Worm (Caenorhabditis elegans) whole organism, L1 larva: ENCODE results near the gene fdgt-2.

Source experiments
- C34B4.2 ChIP-seq: sonication (generic microtip); optimal IDR thresholded peaks from 2 replicates; lab custom pipeline; 2017; ENCODE audit warnings: mild to moderate bottlenecking, missing genetic modification characterization, missing compliant biosample characterization
- aha-1 ChIP-seq: fragments of 150-350 bp; optimal IDR thresholded peaks from 2 replicates; lab custom pipeline; 2014; ENCODE audit warnings: missing biosample characterization, missing genetic modification characterization
- ceh-63 ChIP-seq: fragments of 200-800 bp; sonication (Bioruptor generic); optimal IDR thresholded peaks from 2 replicates; lab custom pipeline; 2018; ENCODE audit warnings: mild to moderate bottlenecking, missing genetic modification characterization, missing compliant biosample characterization
- ceh-8 ChIP-seq: fragments of 200-800 bp; sonication (Bioruptor generic); optimal IDR thresholded peaks from 2 replicates; lab custom pipeline; 2018; ENCODE audit warnings: mild to moderate bottlenecking, missing genetic modification characterization, moderate library complexity, missing compliant biosample characterization
- ceh-82 ChIP-seq, 3 experiments: fragments of 150-350 bp in 1 of 3; sonication (generic microtip) in 2 of 3; optimal IDR thresholded peaks; 2 replicates each; lab custom pipeline; 2014 to 2017; ENCODE audit warnings: missing biosample characterization in 3 of 3, missing genetic modification characterization in 3 of 3
- ceh-88 ChIP-seq: fragments of 200-800 bp; sonication (Bioruptor generic); IDR thresholded peaks from 2 replicates; pipeline ENCODE4 v1.3.6; 2022; ENCODE audit warnings: missing genetic modification characterization, missing compliant biosample characterization
- ceh-90 ChIP-seq: sonication (generic microtip); optimal IDR thresholded peaks from 2 replicates; lab custom pipeline; 2016; ENCODE audit warnings: missing genetic modification characterization, missing compliant biosample characterization
- dpl-1 ChIP-seq, 3 experiments: fragments of 150-350 bp in 2 of 3; sonication (generic microtip) in 1 of 3; optimal IDR thresholded peaks; 2 replicates each; lab custom pipeline; 2014 to 2017; ENCODE audit warnings: missing biosample characterization in 3 of 3, missing genetic modification characterization in 3 of 3, missing genetic modification reagents in 3 of 3
- dsc-1 ChIP-seq: sonication (generic microtip); optimal IDR thresholded peaks from 2 replicates; lab custom pipeline; 2016; ENCODE audit warnings: mild to moderate bottlenecking, missing genetic modification characterization, missing compliant biosample characterization
- efl-1 ChIP-seq, 4 experiments: fragments of 150-350 bp; optimal IDR thresholded peaks in 3 of 4; peaks in 1 of 4; 1 replicate in 1 of 4; 2 replicates in 3 of 4; lab custom pipeline; 2014; ENCODE audit warnings: missing biosample characterization in 2 of 4, missing genetic modification characterization in 2 of 4, missing genetic modification reagents in 2 of 4
- efl-3 ChIP-seq: fragments of 200-800 bp; sonication (Bioruptor generic); optimal IDR thresholded peaks from 2 replicates; lab custom pipeline; 2018; ENCODE audit warnings: mild to moderate bottlenecking, missing genetic modification characterization, missing compliant biosample characterization
- elt-2 ChIP-seq: sonication (generic microtip); optimal IDR thresholded peaks from 2 replicates; lab custom pipeline; 2016; ENCODE audit warnings: missing genetic modification characterization, mild to moderate bottlenecking, inconsistent platforms, missing compliant biosample characterization, missing genetic modification reagents
- fkh-10 ChIP-seq: sonication (generic microtip); optimal IDR thresholded peaks from 2 replicates; lab custom pipeline; 2017; ENCODE audit warnings: missing biosample characterization, missing genetic modification reagents, missing genetic modification characterization
- grh-1 ChIP-seq: fragments of 200-800 bp; sonication (Bioruptor generic); IDR thresholded peaks from 2 replicates; pipeline ENCODE4 v1.3.6; 2022; ENCODE audit warnings: missing genetic modification reagents, missing genetic modification characterization, missing compliant biosample characterization
- hlh-17 ChIP-seq: fragments of 200-800 bp; sonication (Bioruptor generic); optimal IDR thresholded peaks from 2 replicates; lab custom pipeline; 2018; ENCODE audit warnings: missing genetic modification characterization, mild to moderate bottlenecking, missing compliant biosample characterization, moderate library complexity, borderline replicate concordance
- hlh-4 ChIP-seq: sonication (generic microtip); optimal IDR thresholded peaks from 2 replicates; lab custom pipeline; 2016; ENCODE audit warnings: mild to moderate bottlenecking, missing genetic modification characterization, missing compliant biosample characterization
- hpl-2 ChIP-seq: fragments of 150-350 bp; optimal IDR thresholded peaks from 2 replicates; lab custom pipeline; 2014; ENCODE audit warnings: missing biosample characterization, missing genetic modification reagents, missing genetic modification characterization
- irx-1 ChIP-seq: sonication (generic microtip); optimal IDR thresholded peaks from 2 replicates; lab custom pipeline; 2016; ENCODE audit warnings: missing genetic modification characterization, missing compliant biosample characterization
- jun-1 ChIP-seq: fragments of 150-350 bp; optimal IDR thresholded peaks from 2 replicates; lab custom pipeline; 2014; ENCODE audit warnings: missing biosample characterization, missing genetic modification reagents, missing genetic modification characterization
- lin-14 ChIP-seq: fragments of 200-800 bp; sonication (Bioruptor generic); optimal IDR thresholded peaks from 2 replicates; lab custom pipeline; 2018; ENCODE audit warnings: mild to moderate bottlenecking, missing genetic modification characterization, moderate library complexity, missing compliant biosample characterization
- lin-15B ChIP-seq: fragments of 150-350 bp; sonication (generic microtip); optimal IDR thresholded peaks from 3 replicates; lab custom pipeline; 2014; ENCODE audit warnings: missing biosample characterization, missing genetic modification characterization
- lin-35 ChIP-seq, 2 experiments: fragments of 150-350 bp; optimal IDR thresholded peaks; 2 replicates each; lab custom pipeline; 2014; ENCODE audit warnings: missing biosample characterization in 2 of 2, missing genetic modification characterization in 2 of 2, missing genetic modification reagents in 2 of 2
- lin-39 ChIP-seq: fragments of 150-350 bp; optimal IDR thresholded peaks from 2 replicates; lab custom pipeline; 2014; ENCODE audit warnings: missing biosample characterization, missing genetic modification reagents, missing genetic modification characterization
- mdl-1 ChIP-seq, 2 experiments: fragments of 150-350 bp; optimal IDR thresholded peaks; 2 replicates each; lab custom pipeline; 2014 to 2017; ENCODE audit warnings: missing biosample characterization in 2 of 2, missing genetic modification characterization in 2 of 2, inconsistent platforms in 1 of 2
- mef-2 ChIP-seq: fragments of 150-350 bp; optimal IDR thresholded peaks from 2 replicates; lab custom pipeline; 2014; ENCODE audit warnings: missing biosample characterization, missing genetic modification characterization
- nhr-11 ChIP-seq: fragments of 150-350 bp; optimal IDR thresholded peaks from 2 replicates; lab custom pipeline; 2014; ENCODE audit warnings: missing biosample characterization, missing genetic modification characterization
- nhr-20 ChIP-seq: sonication (generic microtip); optimal IDR thresholded peaks from 2 replicates; lab custom pipeline; 2016; ENCODE audit warnings: mild to moderate bottlenecking, missing genetic modification characterization, missing compliant biosample characterization
- nhr-28 ChIP-seq: fragments of 150-350 bp; optimal IDR thresholded peaks from 2 replicates; lab custom pipeline; 2014; ENCODE audit warnings: missing biosample characterization, missing genetic modification characterization
- nhr-71 ChIP-seq: sonication (generic microtip); optimal IDR thresholded peaks from 2 replicates; lab custom pipeline; 2016; ENCODE audit warnings: mild to moderate bottlenecking, missing genetic modification characterization, moderate library complexity, missing compliant biosample characterization
- nhr-76 ChIP-seq: sonication (generic microtip); optimal IDR thresholded peaks from 2 replicates; lab custom pipeline; 2017; ENCODE audit warnings: missing biosample characterization, missing genetic modification characterization
- nhr-84 ChIP-seq: sonication (generic microtip); optimal IDR thresholded peaks from 2 replicates; lab custom pipeline; 2017; ENCODE audit warnings: missing biosample characterization, missing genetic modification characterization
- skn-1 ChIP-seq: fragments of 150-350 bp; optimal IDR thresholded peaks from 2 replicates; lab custom pipeline; 2014; ENCODE audit warnings: missing biosample characterization, missing genetic modification characterization
- snpc-4 ChIP-seq: fragments of 150-350 bp; optimal IDR thresholded peaks from 2 replicates; lab custom pipeline; 2014; ENCODE audit warnings: missing biosample characterization, missing genetic modification characterization
- snu-23 ChIP-seq: sonication (generic microtip); optimal IDR thresholded peaks from 2 replicates; lab custom pipeline; 2016; ENCODE audit warnings: missing genetic modification characterization, missing compliant biosample characterization
- sptf-1 ChIP-seq: fragments of 150-350 bp; optimal IDR thresholded peaks from 2 replicates; lab custom pipeline; 2014; ENCODE audit warnings: missing biosample characterization, missing genetic modification characterization
- swsn-7 ChIP-seq: sonication (generic microtip); optimal IDR thresholded peaks from 2 replicates; lab custom pipeline; 2016; ENCODE audit warnings: missing genetic modification characterization, missing compliant biosample characterization
- tbx-2 ChIP-seq: sonication (generic microtip); optimal IDR thresholded peaks from 2 replicates; lab custom pipeline; 2016; ENCODE audit warnings: missing genetic modification characterization, missing compliant biosample characterization
- tlp-1 ChIP-seq: fragments of 150-350 bp; optimal IDR thresholded peaks from 2 replicates; lab custom pipeline; 2014; ENCODE audit warnings: missing biosample characterization, missing genetic modification characterization
- unc-130 ChIP-seq: fragments of 150-350 bp; optimal IDR thresholded peaks from 2 replicates; lab custom pipeline; 2017; ENCODE audit warnings: missing biosample characterization, missing genetic modification characterization, inconsistent platforms
- zip-4 ChIP-seq: fragments of 200-800 bp; sonication (Bioruptor generic); optimal IDR thresholded peaks from 2 replicates; lab custom pipeline; 2018; ENCODE audit warnings: mild to moderate bottlenecking, missing genetic modification characterization, moderate library complexity, missing compliant biosample characterization

Gene fdgt-2

DNA sequence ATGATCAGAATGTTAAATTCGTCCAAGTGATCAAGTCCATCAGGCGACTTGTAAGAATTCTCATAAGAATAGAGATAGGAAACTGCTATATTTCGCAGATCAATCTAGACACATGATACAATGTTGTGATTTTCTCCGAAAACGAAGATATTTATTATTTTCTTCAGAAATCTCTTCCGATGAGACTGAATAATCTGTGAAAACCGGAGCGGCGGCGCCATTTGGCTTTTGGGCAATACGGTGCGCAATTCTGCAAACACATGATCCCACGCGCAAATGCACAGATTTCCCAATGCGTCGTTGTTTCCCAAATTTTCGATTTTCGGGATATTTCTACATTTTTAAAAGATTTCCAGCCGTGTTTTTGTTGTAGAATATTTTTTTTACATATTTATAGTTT lies 24.8 kb downstream of the fdgt-2 start (continued):
- TF ChIP-seq lin-14 (GFP tag; lab: Kevin White, UChicago) (peak; percentile 48), efl-1 (optimal IDR thresholded peaks at IDR 0.05; lab: Kevin White, UChicago) (peak; percentile 50 to 61), efl-1 (GFP tag; optimal IDR thresholded peaks at IDR 0.05 in 1 of 2; lab: Kevin White, UChicago) (peak; percentile 56 to 88), lin-15B (tag; lab: Kevin White, UChicago) (peak; percentile 0), sptf-1 (no peak), snpc-4 (tag; lab: Kevin White, UChicago) (peak; percentile 24), irx-1 (tag; lab: Kevin White, UChicago) (peak; percentile 15), dsc-1 (tag; lab: Kevin White, UChicago) (no peak), C34B4.2 (tag; lab: Kevin White, UChicago) (no peak), ceh-88 (GFP tag; lab: Robert Waterston, UW) (no peak)

DNA sequence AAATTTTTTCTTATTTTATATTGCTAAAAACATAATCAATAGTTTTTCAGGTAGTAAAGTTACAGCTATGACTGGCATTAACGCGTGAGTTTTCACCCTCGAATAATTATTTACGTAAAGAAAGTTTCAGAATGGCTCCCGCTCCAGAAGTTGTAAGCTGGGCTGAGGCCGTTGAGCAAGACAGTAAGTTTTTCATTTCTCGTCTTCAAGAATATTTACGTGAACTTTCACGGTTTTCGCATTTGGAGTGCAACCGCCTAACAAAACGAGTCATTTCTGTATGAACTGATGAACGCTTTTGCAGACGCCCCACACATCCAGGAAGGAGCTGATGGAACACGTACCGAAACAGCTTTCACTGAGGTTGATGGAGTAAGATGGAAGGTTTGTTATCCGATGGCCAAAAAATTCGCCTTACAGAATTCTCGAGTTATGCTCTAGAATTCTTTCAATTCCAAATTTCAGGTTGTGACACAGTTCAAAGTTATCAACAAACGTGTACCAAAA lies 25.4 kb downstream of the fdgt-2 start, which contains the start of gene eif-3.G:
Gene eif-3.G, plus strand, starts transcription at position 51 of the 507 bp plus-strand sequence.
- no peak for TF ChIP-seq hlh-17
- no peak for TF ChIP-seq efl-1 (optimal IDR thresholded peaks at IDR 0.05; lab: Kevin White, UChicago)
- TF ChIP-seq efl-1 (GFP tag; optimal IDR thresholded peaks at IDR 0.05 in 1 of 2; lab: Kevin White, UChicago) = peak in 1 of 2 experiments; percentile 88
- no peak for TF ChIP-seq aha-1 (tag; lab: Kevin White, UChicago)
- no peak for TF ChIP-seq ceh-63
- no peak for TF ChIP-seq swsn-7 (tag; lab: Kevin White, UChicago)
- TF ChIP-seq unc-130 = no peak
- no peak for TF ChIP-seq jun-1 (tag; lab: Kevin White, UChicago)

DNA sequence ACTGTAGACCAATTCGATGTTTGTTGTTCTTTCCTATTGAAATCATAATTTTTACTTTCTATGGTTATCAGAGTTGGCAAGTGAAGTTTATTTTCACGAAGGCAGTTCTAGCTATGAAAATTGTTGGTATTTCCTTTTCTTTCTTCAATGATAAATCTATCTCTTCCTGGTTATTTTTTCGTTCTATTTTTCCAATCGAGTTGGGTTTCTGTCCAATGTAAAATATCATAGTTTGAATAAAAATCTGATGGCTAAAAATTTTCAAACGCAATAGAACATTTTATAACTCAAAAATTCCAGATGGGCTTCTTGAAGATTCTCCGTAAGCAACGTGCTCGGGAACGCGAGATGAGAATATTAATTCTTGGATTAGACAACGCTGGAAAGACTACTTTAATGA lies 26.6 kb downstream of the fdgt-2 start, which contains the start of gene evl-20:
Gene evl-20, plus strand, starts transcription at position 301 of the 400 bp plus-strand sequence.
- TF ChIP-seq jun-1 (tag; lab: Kevin White, UChicago) = no peak
- no peak for TF ChIP-seq ceh-8
- no peak for TF ChIP-seq fkh-10
- TF ChIP-seq mdl-1 (tag; optimal IDR thresholded peaks at IDR 0.05; lab: Kevin White, UChicago) = no peak
- TF ChIP-seq hlh-4 = no peak
- TF ChIP-seq ceh-63 = no peak
- no peak for TF ChIP-seq ceh-82 (tag; optimal IDR thresholded peaks at IDR 0.05; lab: Kevin White, UChicago)
- no peak for TF ChIP-seq mef-2
- TF ChIP-seq, all 84 proteins: peak for 0

- TF ChIP-seq ceh-8 = no peak
- TF ChIP-seq nhr-76 = no peak
- TF ChIP-seq ceh-90 = no peak
- TF ChIP-seq snpc-4 (tag; lab: Kevin White, UChicago) = no peak
These were observed 29.3 kb downstream of the fdgt-2 start, which contains the start of gene cut-3 for ce11 chrII:8446731-8447130. Gene cut-3, minus strand, starts transcription at chrII:8446831.

DNA sequence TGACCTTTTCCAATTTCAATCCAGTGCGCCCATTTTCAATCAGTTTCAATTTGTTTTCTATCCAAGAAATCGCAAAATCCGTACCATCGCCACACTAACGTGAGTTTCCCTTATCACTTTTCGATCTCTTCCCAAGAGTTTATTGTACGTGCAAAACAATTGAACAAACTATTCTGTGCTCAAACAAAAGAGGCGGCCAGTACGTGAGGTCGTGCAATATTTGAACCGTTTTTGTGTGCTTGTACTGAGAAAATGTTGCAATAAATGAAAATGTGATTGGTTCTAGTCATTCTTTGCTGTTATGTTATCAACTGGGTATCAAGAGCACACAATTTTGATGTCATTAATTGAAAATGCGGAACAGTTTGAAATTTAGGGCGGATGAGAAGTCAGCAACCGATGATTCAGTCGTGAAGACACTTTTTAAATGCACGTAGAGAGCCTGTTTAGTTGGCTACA lies 32.3 kb downstream of the fdgt-2 start, which contains the start of gene F22B5.4:
Gene F22B5.4, plus strand, starts transcription at position 51 of the 459 bp plus-strand sequence.
- TF ChIP-seq ceh-8 (no peak), efl-3 (no peak), nhr-71 (tag; lab: Kevin White, UChicago) (no peak), dpl-1 (GFP tag; optimal IDR thresholded peaks at IDR 0.05; lab: Kevin White, UChicago) (no peak), fkh-10 (no peak), grh-1 (no peak), zip-4 (GFP tag; lab: Kevin White, UChicago) (no peak), nhr-20 (tag; lab: Kevin White, UChicago) (peak; percentile 43), lin-35 (GFP tag; optimal IDR thresholded peaks at IDR 0.05; lab: Kevin White, UChicago) (peak in 1 of 2 experiments; percentile 26), tlp-1 (tag; lab: Kevin White, UChicago) (no peak), tbx-2 (tag; lab: Kevin White, UChicago) (no peak), lin-39 (no peak), hpl-2 (GFP tag; lab: Kevin White, UChicago) (no peak), nhr-84 (tag; lab: Kevin White, UChicago) (no peak), snu-23 (GFP tag; lab: Kevin White, UChicago) (no peak), elt-2 (peak; percentile 11), nhr-28 (tag; lab: Kevin White, UChicago) (no peak), nhr-11 (tag; lab: Kevin White, UChicago) (no peak), skn-1 (tag; lab: Kevin White, UChicago) (no peak)
